Fruit fly (Drosophila melanogaster): ENCODE data around the gene Polr2B.
A peak's percentile ranks its signal among the peaks of the same experiment; 100 is the strongest.

Gene Polr2B

dm6 chr3R:14108158-14108921 lies 17.3 kb upstream of the Polr2B start, which contains the start of gene CG12402 (continued):
- TF ChIP-seq Hey (tag; optimal IDR thresholded peaks at IDR 0.05) (no peak), CG3995 (GFP tag; optimal IDR thresholded peaks at IDR 0.05) (no peak), CG30020 (tag; optimal IDR thresholded peaks at IDR 0.05) (no peak), B-H2 (GFP tag; optimal IDR thresholded peaks at IDR 0.05) (peak; percentile 10), CG5953 (GFP tag; IDR thresholded peaks at IDR 0.05) (peak; percentile 87), shn (GFP tag; optimal IDR thresholded peaks at IDR 0.05) (peak; percentile 56), bbx (GFP tag; IDR thresholded peaks at IDR 0.05; ENCODE audit: partially characterized antibody) (no peak), CG10209 (GFP tag; optimal IDR thresholded peaks at IDR 0.05) (peak; percentile 77), Bgb (GFP tag; IDR thresholded peaks at IDR 0.05; ENCODE audit: partially characterized antibody) (no peak), NfI (GFP tag; optimal IDR thresholded peaks at IDR 0.05) (peak; percentile 78), org-1 (GFP tag; optimal IDR thresholded peaks at IDR 0.05) (peak; percentile 68), CG7745 (tag; optimal IDR thresholded peaks at IDR 0.05) (peak; percentile 67)

dm6 chr3R:14109145-14109544 lies 16.4 kb upstream of the Polr2B start, which contains the start of gene Or88a:
Gene Or88a, plus strand, starts transcription at chr3R:14109445.
- TF ChIP-seq insv (GFP tag; optimal IDR thresholded peaks at IDR 0.05): no peak
- TF ChIP-seq CG4820 (GFP tag; optimal IDR thresholded peaks at IDR 0.05): no peak
- TF ChIP-seq CG33213 (GFP tag; optimal IDR thresholded peaks at IDR 0.05): no peak
- no peak for TF ChIP-seq Nf-YC (tag; optimal IDR thresholded peaks at IDR 0.05)
- no peak for TF ChIP-seq rib (GFP tag; IDR thresholded peaks at IDR 0.05)
- TF ChIP-seq Sin3A (optimal IDR thresholded peaks at IDR 0.05): no peak
- TF ChIP-seq CG10366 (GFP tag; IDR thresholded peaks at IDR 0.05): no peak
- no peak for TF ChIP-seq CG10959 (GFP tag; IDR thresholded peaks at IDR 0.05)

dm6 chr3R:14112066-14112465 lies 13.5 kb upstream of the Polr2B start, which contains the start of gene CG14357:
Gene CG14357, minus strand, starts transcription at chr3R:14112166.
- TF ChIP-seq CG2129 (GFP tag; IDR thresholded peaks at IDR 0.05; ENCODE audit: partially characterized antibody): no peak
- no peak for TF ChIP-seq CHES-1-like (GFP tag; optimal IDR thresholded peaks at IDR 0.05)
- peak; percentile 17 for TF ChIP-seq stwl (tag; optimal IDR thresholded peaks at IDR 0.05)

dm6 chr3R:14116088-14116487 lies 9.5 kb upstream of the Polr2B start:
- TF ChIP-seq CG12391 (tag; optimal IDR thresholded peaks at IDR 0.05) (no peak), jing (GFP tag; optimal IDR thresholded peaks at IDR 0.05) (no peak), cad (GFP tag; optimal IDR thresholded peaks at IDR 0.05) (no peak), CG4730 (GFP tag; IDR thresholded peaks at IDR 0.05) (no peak), Mrtf (GFP tag; IDR thresholded peaks at IDR 0.05) (no peak), Med (GFP tag) (peak; percentile 57), da (GFP tag; optimal IDR thresholded peaks at IDR 0.05) (no peak), phol (tag; optimal IDR thresholded peaks at IDR 0.05) (no peak), CG10274 (GFP tag; optimal IDR thresholded peaks at IDR 0.05) (no peak), ATbp (GFP tag; optimal IDR thresholded peaks at IDR 0.05) (peak; percentile 44), Hr78 (GFP tag; optimal IDR thresholded peaks at IDR 0.05) (peak in 1 of 2 experiments; percentile 18), bab2 (GFP tag; optimal IDR thresholded peaks at IDR 0.05) (peak; percentile 10), CG13894 (tag; optimal IDR thresholded peaks at IDR 0.05) (no peak), CG6254 (GFP tag; optimal IDR thresholded peaks at IDR 0.05) (no peak), CG1792 (GFP tag; optimal IDR thresholded peaks at IDR 0.05) (no peak), lab (GFP tag; optimal IDR thresholded peaks at IDR 0.05) (peak; percentile 24), CG17568 (GFP tag; optimal IDR thresholded peaks at IDR 0.05) (no peak), CG4707 (GFP tag; optimal IDR thresholded peaks at IDR 0.05) (peak; percentile 2), zen (tag; optimal IDR thresholded peaks at IDR 0.05) (no peak), tx (GFP tag; optimal IDR thresholded peaks at IDR 0.05) (no peak), Antp (GFP tag; optimal IDR thresholded peaks at IDR 0.05) (no peak), HLH3B (GFP tag; IDR thresholded peaks at IDR 0.05) (no peak), pnt (GFP tag; optimal IDR thresholded peaks at IDR 0.05) (no peak)

Measured in whole organism, embryonic.